Fruit fly (Drosophila melanogaster): Measurements from ENCODE around the gene Tmtc1.

Gene Tmtc1

dm6 chr2L:2755323-2755695 is 77.8 kb downstream of the Tmtc1 start (continued):
- no peak for TF ChIP-seq lov (optimal IDR thresholded peaks at IDR 0.05)
- TF ChIP-seq lov (GFP tag; IDR thresholded peaks at IDR 0.05): no peak
- TF ChIP-seq Sry-δ (GFP tag; optimal IDR thresholded peaks at IDR 0.05): no peak
- peak; percentile 7 for TF ChIP-seq Med (GFP tag)
- TF ChIP-seq az2 (GFP tag; optimal IDR thresholded peaks at IDR 0.05): no peak
- peak; percentile 22 for TF ChIP-seq CG15479 (GFP tag; optimal IDR thresholded peaks at IDR 0.05)
- no peak for TF ChIP-seq ranshi (GFP tag; IDR thresholded peaks at IDR 0.05)
- no peak for TF ChIP-seq CG15514 (GFP tag; optimal IDR thresholded peaks at IDR 0.05)
- TF ChIP-seq klu (GFP tag; IDR thresholded peaks at IDR 0.05): no peak
- TF ChIP-seq lilli (GFP tag; optimal IDR thresholded peaks at IDR 0.05): no peak
- TF ChIP-seq Trl (optimal IDR thresholded peaks at IDR 0.05): peak; percentile 98 to 100
- peak; percentile 73 for TF ChIP-seq Trl (GFP tag; optimal IDR thresholded peaks at IDR 0.05)
- TF ChIP-seq gsb-n (tag; optimal IDR thresholded peaks at IDR 0.05): peak; percentile 14
- TF ChIP-seq Chrac-16 (GFP tag; optimal IDR thresholded peaks at IDR 0.05): no peak
- TF ChIP-seq CG2889 (GFP tag; IDR thresholded peaks at IDR 0.05): no peak
- TF ChIP-seq sens (GFP tag): no peak
- TF ChIP-seq CG6272 (GFP tag; IDR thresholded peaks at IDR 0.05): no peak
- no peak for TF ChIP-seq Dll (GFP tag; IDR thresholded peaks at IDR 0.05; ENCODE audit: partially characterized antibody)
- no peak for TF ChIP-seq CG7839 (tag; optimal IDR thresholded peaks at IDR 0.05)
- no peak for TF ChIP-seq CG3995 (GFP tag; optimal IDR thresholded peaks at IDR 0.05)
- no peak for TF ChIP-seq ci (GFP tag; IDR thresholded peaks at IDR 0.05)
- no peak for TF ChIP-seq CG12155 (GFP tag; optimal IDR thresholded peaks at IDR 0.05)
- TF ChIP-seq aop (GFP tag; IDR thresholded peaks at IDR 0.05): no peak
- TF ChIP-seq kah (GFP tag; optimal IDR thresholded peaks at IDR 0.05): peak; percentile 2
- peak; percentile 48 for TF ChIP-seq HLHmδ (GFP tag; optimal IDR thresholded peaks at IDR 0.05)
- TF ChIP-seq Rfx (GFP tag; IDR thresholded peaks at IDR 0.05): no peak
- no peak for TF ChIP-seq wor (GFP tag; IDR thresholded peaks at IDR 0.05)
- no peak for TF ChIP-seq CG7745 (tag; optimal IDR thresholded peaks at IDR 0.05)
- TF ChIP-seq CG1832 (GFP tag; optimal IDR thresholded peaks at IDR 0.05): peak; percentile 51
- no peak for TF ChIP-seq crc (GFP tag; optimal IDR thresholded peaks at IDR 0.05)
- TF ChIP-seq CG7556 (GFP tag; optimal IDR thresholded peaks at IDR 0.05): no peak
- TF ChIP-seq jumu (GFP tag; optimal IDR thresholded peaks at IDR 0.05): no peak
- no peak for TF ChIP-seq CG10321 (GFP tag; IDR thresholded peaks at IDR 0.05)
- peak; percentile 98 for TF ChIP-seq yki (optimal IDR thresholded peaks at IDR 0.05)
- TF ChIP-seq CG4820 (GFP tag; optimal IDR thresholded peaks at IDR 0.05): no peak
- TF ChIP-seq Eip74EF (GFP tag; optimal IDR thresholded peaks at IDR 0.05): peak in 1 of 2 experiments; percentile 35
- TF ChIP-seq GATAe (GFP tag; conservative IDR thresholded peaks at IDR 0.05): no peak
- TF ChIP-seq Dp (GFP tag; optimal IDR thresholded peaks at IDR 0.05): peak; percentile 75
- TF ChIP-seq CG16815 (GFP tag; optimal IDR thresholded peaks at IDR 0.05): no peak
- no peak for TF ChIP-seq run (tag; optimal IDR thresholded peaks at IDR 0.05)
- TF ChIP-seq CG10366 (GFP tag; IDR thresholded peaks at IDR 0.05): no peak
- TF ChIP-seq dysf (GFP tag; IDR thresholded peaks at IDR 0.05): no peak
- TF ChIP-seq CG15073 (GFP tag; optimal IDR thresholded peaks at IDR 0.05): no peak
- peak; percentile 13 for TF ChIP-seq Fer1 (GFP tag; optimal IDR thresholded peaks at IDR 0.05)
- peak; percentile 57 for TF ChIP-seq twi (tag; optimal IDR thresholded peaks at IDR 0.05)
- TF ChIP-seq pros (GFP tag; optimal IDR thresholded peaks at IDR 0.05): peak; percentile 86
- TF ChIP-seq dpn (GFP tag; optimal IDR thresholded peaks at IDR 0.05): no peak
- TF ChIP-seq CG15696 (tag; optimal IDR thresholded peaks at IDR 0.05): no peak
- TF ChIP-seq tio (GFP tag; optimal IDR thresholded peaks at IDR 0.05): no peak
- TF ChIP-seq her (GFP tag; optimal IDR thresholded peaks at IDR 0.05): no peak
- TF ChIP-seq CG9609 (GFP tag; optimal IDR thresholded peaks at IDR 0.05): no peak
- no peak for TF ChIP-seq tna (GFP tag; IDR thresholded peaks at IDR 0.05; ENCODE audit: partially characterized antibody)
- no peak for TF ChIP-seq gro (GFP tag; optimal IDR thresholded peaks at IDR 0.05)
